Worm (Caenorhabditis elegans): ENCODE results near the gene Y38F1A.2.

Y38F1A.2 gene

ce11 chrII:13004872-13005252 lies 50.1 kb downstream of the Y38F1A.2 start:
- TF ChIP-seq daf-12 (tag; optimal IDR thresholded peaks at IDR 0.05) (no peak), nhr-237 (tag; optimal IDR thresholded peaks at IDR 0.05) (no peak), ceh-82 (tag; optimal IDR thresholded peaks at IDR 0.05) (no peak), ZK546.5 (tag; optimal IDR thresholded peaks at IDR 0.05) (no peak), elt-2 (tag; optimal IDR thresholded peaks at IDR 0.05) (peak; percentile 45), pha-4 (tag; optimal IDR thresholded peaks at IDR 0.05) (peak; percentile 30), unc-62 (GFP tag; optimal IDR thresholded peaks at IDR 0.05) (no peak), elt-3 (tag; optimal IDR thresholded peaks at IDR 0.05) (no peak)

ce11 chrII:13006283-13006682 lies 51.5 kb downstream of the Y38F1A.2 start:
- TF ChIP-seq ceh-16 (tag; optimal IDR thresholded peaks at IDR 0.05) (no peak), mdl-1 (tag; optimal IDR thresholded peaks at IDR 0.05) (no peak), nhr-43 (tag; optimal IDR thresholded peaks at IDR 0.05; ENCODE audit: poor library complexity, severe bottlenecking) (peak; percentile 14), fos-1 (tag; optimal IDR thresholded peaks at IDR 0.05) (no peak), elt-3 (tag; optimal IDR thresholded peaks at IDR 0.05) (no peak), nhr-23 (tag; optimal IDR thresholded peaks at IDR 0.05) (peak; percentile 20), R02D3.7 (tag; optimal IDR thresholded peaks at IDR 0.05) (no peak), nhr-76 (tag; optimal IDR thresholded peaks at IDR 0.05) (no peak), egl-27 (tag; optimal IDR thresholded peaks at IDR 0.05) (no peak), pqm-1 (tag; optimal IDR thresholded peaks at IDR 0.05) (peak; percentile 62), mml-1 (tag; optimal IDR thresholded peaks at IDR 0.05) (no peak), lsy-12 (tag; optimal IDR thresholded peaks at IDR 0.05) (no peak), elt-2 (tag; optimal IDR thresholded peaks at IDR 0.05) (peak; percentile 84), ztf-4 (tag; optimal IDR thresholded peaks at IDR 0.05) (no peak), unc-62 (GFP tag; optimal IDR thresholded peaks at IDR 0.05) (no peak), sea-2 (GFP tag; optimal IDR thresholded peaks at IDR 0.05) (no peak), eor-1 (tag; optimal IDR thresholded peaks at IDR 0.05) (no peak), lin-39 (tag; optimal IDR thresholded peaks at IDR 0.05) (no peak), ceh-28 (tag; optimal IDR thresholded peaks at IDR 0.05) (no peak)

All from whole organism, L3 larva.